Fruit fly (Drosophila melanogaster): Measurements from ENCODE around the gene ng1.
A peak's percentile ranks its signal among the peaks of the same experiment; 100 is the strongest.

Gene ng1

DNA sequence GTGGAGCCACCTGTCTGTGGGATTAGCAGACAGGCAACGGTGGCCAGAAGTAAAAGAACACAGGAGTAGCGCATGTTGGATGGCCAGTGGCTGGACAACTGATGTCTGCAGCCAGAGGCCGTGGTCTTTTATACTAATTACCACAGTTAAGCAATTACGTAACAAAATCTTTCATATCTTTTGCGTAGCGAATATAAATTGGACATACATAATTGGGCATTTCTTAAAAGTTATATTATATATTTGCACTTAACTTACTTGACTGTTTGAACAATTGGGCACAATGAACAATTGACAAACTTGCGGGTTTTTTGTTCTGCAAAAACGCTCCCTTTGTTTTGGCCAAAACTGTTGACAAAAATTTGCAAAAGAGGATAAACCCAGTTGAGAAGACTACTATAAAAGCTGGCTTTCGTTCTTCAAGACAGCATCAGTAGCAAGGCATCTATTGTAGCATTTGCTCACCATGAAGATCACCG lies at the start of gene ng1, which contains the start of gene ng3:
Gene ng1, plus strand, starts transcription at position 429 of the 479 bp plus-strand sequence.
Gene ng3, minus strand, starts transcription at position 101 of the 479 bp plus-strand sequence.
- TF ChIP-seq CG6163 (GFP tag; IDR thresholded peaks at IDR 0.05) (no peak), Met (GFP tag; optimal IDR thresholded peaks at IDR 0.05) (no peak), cyc (GFP tag; optimal IDR thresholded peaks at IDR 0.05) (no peak), dsx (GFP tag; optimal IDR thresholded peaks at IDR 0.05; ENCODE audit: poor library complexity, severe bottlenecking) (no peak), Eip78C (GFP tag) (no peak), salr (GFP tag; optimal IDR thresholded peaks at IDR 0.05) (no peak), CG8632 (GFP tag; optimal IDR thresholded peaks at IDR 0.05) (no peak), topi (GFP tag; optimal IDR thresholded peaks at IDR 0.05) (no peak), CG9139 (GFP tag; optimal IDR thresholded peaks at IDR 0.05) (no peak), ss (GFP tag; optimal IDR thresholded peaks at IDR 0.05) (no peak), CG32006 (GFP tag; optimal IDR thresholded peaks at IDR 0.05) (no peak), Hr39 (GFP tag; optimal IDR thresholded peaks at IDR 0.05) (no peak), CG3032 (tag; optimal IDR thresholded peaks at IDR 0.05) (no peak), svp (GFP tag) (no peak), CG10669 (GFP tag; optimal IDR thresholded peaks at IDR 0.05) (no peak)

DNA sequence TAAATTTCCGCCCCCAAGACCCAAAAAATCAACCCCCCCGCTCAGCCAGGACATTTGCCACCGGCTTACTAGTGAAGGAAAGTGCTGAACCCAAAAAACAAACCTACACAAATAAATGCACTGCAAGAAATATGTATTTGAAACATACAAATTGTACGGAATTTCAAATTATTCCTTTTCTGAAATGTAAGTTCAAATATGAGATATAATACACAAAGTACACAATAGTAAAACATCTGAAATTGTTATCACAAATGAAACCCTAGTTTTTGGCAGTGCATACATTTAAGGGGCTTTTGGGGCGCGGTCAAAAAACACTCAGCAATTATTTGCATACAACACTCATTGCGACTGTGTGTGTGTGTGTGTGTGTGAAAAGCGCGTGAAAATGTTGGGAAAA lies 48.4 kb upstream of the ng1 start:
- TF ChIP-seq Eip78C (GFP tag) (peak; percentile 43), svp (GFP tag) (peak; percentile 34), Blimp-1 (GFP tag; optimal IDR thresholded peaks at IDR 0.05) (no peak), spab (GFP tag; optimal IDR thresholded peaks at IDR 0.05) (no peak)

DNA sequence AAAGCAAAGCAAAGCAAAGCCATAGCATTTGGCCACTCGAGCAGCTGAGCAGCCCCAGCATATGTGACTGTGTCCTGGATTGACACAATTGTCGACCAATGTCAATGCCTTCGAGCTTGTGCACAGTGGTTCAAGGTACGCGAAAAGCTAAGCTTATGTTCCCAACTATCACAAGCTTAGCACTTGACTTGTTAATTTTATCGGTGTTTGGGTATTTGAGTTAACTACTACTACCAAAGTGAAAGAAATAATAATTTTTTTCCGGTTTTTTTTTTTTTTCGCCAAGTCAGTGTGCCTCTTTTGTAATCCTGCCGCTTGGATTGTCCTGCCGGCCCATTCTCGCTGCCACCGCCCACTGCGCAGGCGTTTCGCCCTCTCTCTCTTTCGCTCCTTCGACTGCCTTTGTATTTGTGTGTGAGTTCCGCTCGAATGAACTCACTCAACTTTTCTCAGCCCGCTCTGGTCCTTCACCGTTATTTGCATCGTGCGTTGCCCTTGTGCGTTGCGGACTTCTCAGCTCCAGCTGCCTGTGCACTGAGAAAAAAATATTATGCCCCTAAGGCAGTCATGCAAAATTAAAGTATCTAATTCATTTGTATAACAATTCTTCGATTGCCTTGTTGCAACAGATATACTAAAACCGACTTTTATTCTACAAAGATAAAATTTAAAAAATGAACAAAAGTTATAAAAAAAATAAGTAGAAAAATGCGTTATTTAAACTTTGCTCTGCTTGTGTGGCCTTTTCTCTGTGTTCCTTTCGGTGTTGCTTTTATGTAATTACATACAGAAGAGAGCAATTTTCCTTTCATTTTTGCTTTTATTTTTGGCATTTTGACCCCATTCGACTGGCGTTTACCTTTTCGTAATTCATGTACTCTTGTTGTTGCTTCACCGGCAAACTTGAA lies 36.1 kb upstream of the ng1 start:
- TF ChIP-seq CG15336 (GFP tag; IDR thresholded peaks at IDR 0.05) = peak; percentile 7; the same call in 1 of the 2 replicates
- peak; percentile 57 for TF ChIP-seq CG3919 (GFP tag; optimal IDR thresholded peaks at IDR 0.05)
- peak; percentile 41 for TF ChIP-seq CG11294 (GFP tag; IDR thresholded peaks at IDR 0.05)
- no peak for TF ChIP-seq CG9139 (GFP tag; optimal IDR thresholded peaks at IDR 0.05)
- TF ChIP-seq pdm3 (GFP tag; optimal IDR thresholded peaks at IDR 0.05) = peak; percentile 33
- peak; percentile 55 for TF ChIP-seq Eip75B (GFP tag; optimal IDR thresholded peaks at IDR 0.05)
- peak; percentile 64 for TF ChIP-seq CG7368 (GFP tag; optimal IDR thresholded peaks at IDR 0.05)
- TF ChIP-seq Eip93F (GFP tag; optimal IDR thresholded peaks at IDR 0.05) = no peak
- peak; percentile 33 for TF ChIP-seq vri (GFP tag; optimal IDR thresholded peaks at IDR 0.05)
- TF ChIP-seq CG6163 (GFP tag; IDR thresholded peaks at IDR 0.05) = peak; percentile 79
- peak; percentile 48 for TF ChIP-seq Sox102F (GFP tag; optimal IDR thresholded peaks at IDR 0.05)
- TF ChIP-seq net (GFP tag; optimal IDR thresholded peaks at IDR 0.05) = peak; percentile 28
- TF ChIP-seq eg (GFP tag; IDR thresholded peaks at IDR 0.05) = peak; percentile 69
- TF ChIP-seq CG34406 (GFP tag; optimal IDR thresholded peaks at IDR 0.05) = peak; percentile 30
- no peak for TF ChIP-seq Lpt (GFP tag; optimal IDR thresholded peaks at IDR 0.05)
- TF ChIP-seq Met (GFP tag; optimal IDR thresholded peaks at IDR 0.05) = peak; percentile 59
- peak; percentile 41 for TF ChIP-seq CG31627 (GFP tag; optimal IDR thresholded peaks at IDR 0.05)
- TF ChIP-seq CG16779 (tag; optimal IDR thresholded peaks at IDR 0.05) = no peak
- TF ChIP-seq CG3032 (tag; optimal IDR thresholded peaks at IDR 0.05) = no peak
- TF ChIP-seq spab (GFP tag; optimal IDR thresholded peaks at IDR 0.05) = peak; percentile 40
- peak; percentile 45 for TF ChIP-seq cyc (GFP tag; optimal IDR thresholded peaks at IDR 0.05)
- TF ChIP-seq Hr39 (GFP tag; optimal IDR thresholded peaks at IDR 0.05) = peak; percentile 36
- TF ChIP-seq CG8632 (GFP tag; optimal IDR thresholded peaks at IDR 0.05) = peak; percentile 26
- TF ChIP-seq dac (GFP tag; optimal IDR thresholded peaks at IDR 0.05) = no peak
- peak; percentile 32 for TF ChIP-seq CG32006 (GFP tag; optimal IDR thresholded peaks at IDR 0.05)
- TF ChIP-seq fd85E (GFP tag; optimal IDR thresholded peaks at IDR 0.05) = peak; percentile 31
- TF ChIP-seq lz (GFP tag; optimal IDR thresholded peaks at IDR 0.05) = peak; percentile 47
- peak; percentile 60 for TF ChIP-seq achi (GFP tag; optimal IDR thresholded peaks at IDR 0.05)
- no peak for TF ChIP-seq dsx (GFP tag; optimal IDR thresholded peaks at IDR 0.05; ENCODE audit: poor library complexity, severe bottlenecking)
- peak; percentile 52 for TF ChIP-seq esn (GFP tag; optimal IDR thresholded peaks at IDR 0.05)
- TF ChIP-seq CG10669 (GFP tag; optimal IDR thresholded peaks at IDR 0.05) = peak; percentile 47
- peak in 1 of 2 experiments; percentile 26 for TF ChIP-seq salr (GFP tag; optimal IDR thresholded peaks at IDR 0.05)
- peak; percentile 87 for TF ChIP-seq Eip78C (GFP tag)
- no peak for TF ChIP-seq CG6854 (GFP tag; optimal IDR thresholded peaks at IDR 0.05)
- TF ChIP-seq CG11902 (GFP tag; optimal IDR thresholded peaks at IDR 0.05) = peak; percentile 22
- TF ChIP-seq CG8119 (GFP tag; IDR thresholded peaks at IDR 0.05) = peak; percentile 55; the same call in 2 of the 3 replicates
- TF ChIP-seq Blimp-1 (GFP tag; optimal IDR thresholded peaks at IDR 0.05) = no peak
- TF ChIP-seq CG8319 (GFP tag; optimal IDR thresholded peaks at IDR 0.05) = peak; percentile 23
- no peak for TF ChIP-seq CG1621 (tag; optimal IDR thresholded peaks at IDR 0.05)
- TF ChIP-seq OdsH (GFP tag; optimal IDR thresholded peaks at IDR 0.05) = peak; percentile 41
